Fruit fly (Drosophila melanogaster): Measurements from ENCODE around the gene Lkr.

DNA sequence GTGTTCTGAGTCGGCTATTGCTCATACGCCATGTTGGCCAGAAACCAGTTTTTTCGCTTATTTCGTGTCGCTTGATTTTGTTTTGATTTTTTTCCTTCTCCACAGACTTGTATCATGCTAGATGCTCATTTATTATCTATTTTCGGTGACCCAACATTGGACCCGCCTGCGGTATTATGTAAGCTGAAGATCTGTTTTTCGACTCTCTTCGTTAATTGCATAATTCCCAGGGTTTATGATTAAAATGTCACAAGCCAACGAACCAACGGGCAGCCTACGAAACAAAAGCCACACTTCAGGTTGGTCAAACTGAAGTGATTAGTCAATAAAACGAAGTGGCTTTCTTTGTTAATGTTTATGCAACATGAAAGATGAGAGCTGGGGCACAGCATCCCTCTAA is 49.5 kb upstream of the Lkr start:
- TF ChIP-seq Lim3 (GFP tag; IDR thresholded peaks at IDR 0.05), result no peak
- TF ChIP-seq ash1 (GFP tag; optimal IDR thresholded peaks at IDR 0.05), result no peak
- no peak for TF ChIP-seq exex (tag; optimal IDR thresholded peaks at IDR 0.05)
- no peak for TF ChIP-seq chif (GFP tag; optimal IDR thresholded peaks at IDR 0.05)
- TF ChIP-seq NfI (GFP tag; optimal IDR thresholded peaks at IDR 0.05), result no peak
- TF ChIP-seq Blimp-1 (GFP tag; optimal IDR thresholded peaks at IDR 0.05), result no peak
- no peak for TF ChIP-seq tgo (GFP tag; IDR thresholded peaks at IDR 0.05)
- no peak for TF ChIP-seq CG12219 (GFP tag; optimal IDR thresholded peaks at IDR 0.05)
- no peak for TF ChIP-seq CG11456 (GFP tag; IDR thresholded peaks at IDR 0.05)
- no peak for TF ChIP-seq bigmax (GFP tag; optimal IDR thresholded peaks at IDR 0.05)

Measured in whole organism, embryonic.